Fruit fly (Drosophila melanogaster) whole organism, prepupa: Measurements from ENCODE around the gene Task7.

Experiments used
- Blimp-1 ChIP-seq: fragments of 200-800 bp; sonication (Bioruptor generic); optimal IDR thresholded peaks from 3 replicates; lab custom pipeline; 2017; ENCODE audit warnings: missing biosample characterization, missing genetic modification characterization, mild to moderate bottlenecking, moderate library complexity, missing genetic modification reagents
- CG10631 ChIP-seq: fragments of 200-800 bp; sonication (Bioruptor generic); optimal IDR thresholded peaks from 2 replicates; lab custom pipeline; 2016; ENCODE audit warnings: missing biosample characterization, missing genetic modification characterization
- CG11294 ChIP-seq: fragments of 200-800 bp; sonication (Bioruptor generic); IDR thresholded peaks from 2 replicates; pipeline ENCODE4 v1.3.6; 2022; ENCODE audit warnings: missing biosample characterization, missing genetic modification characterization
- CG11902 ChIP-seq: fragments of 200-800 bp; sonication (Bioruptor generic); optimal IDR thresholded peaks from 3 replicates; lab custom pipeline; 2016; ENCODE audit warnings: missing biosample characterization, missing genetic modification characterization
- CG15336 ChIP-seq: fragments of 200-800 bp; sonication (Bioruptor generic); IDR thresholded peaks from 2 replicates; pipeline ENCODE4 v1.3.6; 2022; ENCODE audit warnings: missing biosample characterization, missing genetic modification characterization
- CG16779 ChIP-seq: fragments of 200-800 bp; sonication (Bioruptor generic); optimal IDR thresholded peaks from 3 replicates; lab custom pipeline; 2017; ENCODE audit warnings: missing biosample characterization, mild to moderate bottlenecking, missing genetic modification characterization
- CG3032 ChIP-seq: fragments of 200-800 bp; optimal IDR thresholded peaks from 2 replicates; lab custom pipeline; 2019; ENCODE audit warnings: missing biosample characterization, mild to moderate bottlenecking, missing genetic modification characterization, moderate library complexity
- CG31627 ChIP-seq: fragments of 200-800 bp; sonication (Bioruptor generic); optimal IDR thresholded peaks from 3 replicates; lab custom pipeline; 2016; ENCODE audit warnings: missing biosample characterization, missing genetic modification characterization
- CG32006 ChIP-seq: fragments of 200-800 bp; sonication (Bioruptor generic); optimal IDR thresholded peaks from 3 replicates; lab custom pipeline; 2017; ENCODE audit warnings: missing biosample characterization, mild to moderate bottlenecking, missing genetic modification characterization
- CG34406 ChIP-seq: fragments of 200-800 bp; sonication (Bioruptor generic); optimal IDR thresholded peaks from 3 replicates; lab custom pipeline; 2016; ENCODE audit warnings: missing biosample characterization, missing genetic modification characterization
- CG3919 ChIP-seq: fragments of 200-800 bp; sonication (Bioruptor generic); optimal IDR thresholded peaks from 3 replicates; lab custom pipeline; 2016; ENCODE audit warnings: missing biosample characterization, missing genetic modification characterization
- CG4318 ChIP-seq: fragments of 200-800 bp; sonication (Bioruptor generic); optimal IDR thresholded peaks from 3 replicates; lab custom pipeline; 2017; ENCODE audit warnings: missing biosample characterization, mild to moderate bottlenecking, missing genetic modification characterization
- CG6163 ChIP-seq: fragments of 200-800 bp; sonication (Bioruptor generic); IDR thresholded peaks from 3 replicates; pipeline ENCODE4 v1.3.6; 2022; ENCODE audit warnings: missing biosample characterization, missing genetic modification characterization
- CG6276 ChIP-seq: fragments of 200-800 bp; sonication (Bioruptor generic); optimal IDR thresholded peaks from 2 replicates; lab custom pipeline; 2017; ENCODE audit warnings: missing biosample characterization, mild to moderate bottlenecking, missing genetic modification characterization
- CG6792 ChIP-seq: fragments of 200-800 bp; sonication (Bioruptor generic); optimal IDR thresholded peaks from 3 replicates; lab custom pipeline; 2016; ENCODE audit warnings: missing biosample characterization, missing genetic modification characterization
- CG6854 ChIP-seq: fragments of 200-800 bp; sonication (Bioruptor generic); optimal IDR thresholded peaks from 2 replicates; lab custom pipeline; 2017; ENCODE audit warnings: missing biosample characterization, mild to moderate bottlenecking, missing genetic modification characterization
- CG8119 ChIP-seq: fragments of 200-800 bp; sonication (Bioruptor generic); IDR thresholded peaks from 3 replicates; pipeline ENCODE4 v1.3.6; 2022; ENCODE audit warnings: missing biosample characterization, missing genetic modification characterization
- CG8632 ChIP-seq: fragments of 200-800 bp; sonication (Bioruptor generic); optimal IDR thresholded peaks from 3 replicates; lab custom pipeline; 2016; ENCODE audit warnings: missing biosample characterization, missing genetic modification characterization
- CG9139 ChIP-seq: fragments of 200-800 bp; sonication (Bioruptor generic); optimal IDR thresholded peaks from 3 replicates; lab custom pipeline; 2017; ENCODE audit warnings: missing biosample characterization, mild to moderate bottlenecking, missing genetic modification characterization
- Eip75B ChIP-seq: fragments of 200-800 bp; sonication (Bioruptor generic); optimal IDR thresholded peaks from 3 replicates; lab custom pipeline; 2016; ENCODE audit warnings: missing biosample characterization, missing genetic modification characterization
- Eip78C ChIP-seq: fragments of 200-800 bp; sonication (Bioruptor generic); peaks from one replicate; lab custom pipeline; 2016; ENCODE audit warnings: missing biosample characterization, missing genetic modification characterization
- Eip93F ChIP-seq: fragments of 200-800 bp; sonication (Bioruptor generic); optimal IDR thresholded peaks from 2 replicates; lab custom pipeline; 2016; ENCODE audit warnings: missing biosample characterization, mild to moderate bottlenecking, missing genetic modification characterization
- Ets21C ChIP-seq: fragments of 200-800 bp; sonication (Bioruptor generic); optimal IDR thresholded peaks from 3 replicates; lab custom pipeline; 2016; ENCODE audit warnings: missing biosample characterization, missing genetic modification characterization
- Ets96B ChIP-seq: fragments of 200-800 bp; optimal IDR thresholded peaks from 2 replicates; lab custom pipeline; 2019; ENCODE audit warnings: missing biosample characterization, mild to moderate bottlenecking, missing genetic modification characterization, moderate library complexity
- Gug ChIP-seq: fragments of 200-800 bp; sonication (Bioruptor generic); IDR thresholded peaks from 2 replicates; pipeline ENCODE4 v1.3.6; 2022; ENCODE audit warnings: missing biosample characterization, missing genetic modification characterization
- Hr39 ChIP-seq: fragments of 200-800 bp; sonication (Bioruptor generic); optimal IDR thresholded peaks from 2 replicates; lab custom pipeline; 2016; ENCODE audit warnings: missing biosample characterization, missing genetic modification characterization
- OdsH ChIP-seq: fragments of 200-800 bp; sonication (Bioruptor generic); optimal IDR thresholded peaks from 3 replicates; lab custom pipeline; 2016; ENCODE audit warnings: missing biosample characterization, missing genetic modification characterization
- Sox14 ChIP-seq: fragments of 200-800 bp; sonication (Bioruptor generic); optimal IDR thresholded peaks from 3 replicates; lab custom pipeline; 2016; ENCODE audit warnings: missing biosample characterization, missing genetic modification characterization
- Sox15 ChIP-seq: fragments of 200-800 bp; sonication (Bioruptor generic); optimal IDR thresholded peaks from 3 replicates; lab custom pipeline; 2016; ENCODE audit warnings: missing biosample characterization, missing genetic modification characterization
- acj6 ChIP-seq: fragments of 200-800 bp; sonication (Bioruptor generic); optimal IDR thresholded peaks from 3 replicates; lab custom pipeline; 2016; ENCODE audit warnings: missing biosample characterization, missing genetic modification characterization
- dac ChIP-seq: fragments of 200-800 bp; sonication (Bioruptor generic); optimal IDR thresholded peaks from 2 replicates; lab custom pipeline; 2017; ENCODE audit warnings: missing biosample characterization, mild to moderate bottlenecking, missing genetic modification characterization
- eg ChIP-seq: fragments of 200-800 bp; sonication (Bioruptor generic); IDR thresholded peaks from 3 replicates; pipeline ENCODE4 v1.3.6; 2022; ENCODE audit warnings: missing biosample characterization, missing genetic modification characterization
- esn ChIP-seq: fragments of 200-800 bp; sonication (Bioruptor generic); optimal IDR thresholded peaks from 2 replicates; lab custom pipeline; 2016; ENCODE audit warnings: missing biosample characterization, mild to moderate bottlenecking, missing genetic modification characterization, moderate library complexity
- fd59A ChIP-seq: fragments of 200-800 bp; sonication (Bioruptor generic); optimal IDR thresholded peaks from 2 replicates; lab custom pipeline; 2017; ENCODE audit warnings: missing biosample characterization, mild to moderate bottlenecking, missing genetic modification characterization, missing genetic modification reagents
- fd85E ChIP-seq: fragments of 200-800 bp; sonication (Bioruptor generic); optimal IDR thresholded peaks from 3 replicates; lab custom pipeline; 2016; ENCODE audit warnings: missing biosample characterization, missing genetic modification characterization
- fkh ChIP-seq: fragments of 200-800 bp; sonication (Bioruptor generic); optimal IDR thresholded peaks from 3 replicates; lab custom pipeline; 2017; ENCODE audit warnings: missing biosample characterization, mild to moderate bottlenecking, missing genetic modification characterization, moderate library complexity
- ss ChIP-seq, 2 experiments: fragments of 200-800 bp; sonication (Bioruptor generic); optimal IDR thresholded peaks; 2 replicates in 1 of 2; 3 replicates in 1 of 2; lab custom pipeline; 2017 to 2018; ENCODE audit warnings: mild to moderate bottlenecking in 2 of 2, missing biosample characterization in 2 of 2, missing genetic modification characterization in 2 of 2, moderate library complexity in 1 of 2
- topi ChIP-seq: fragments of 200-800 bp; sonication (Bioruptor generic); optimal IDR thresholded peaks from 3 replicates; lab custom pipeline; 2016; ENCODE audit warnings: missing biosample characterization, missing genetic modification characterization
- vri ChIP-seq: fragments of 200-800 bp; sonication (Bioruptor generic); optimal IDR thresholded peaks from 3 replicates; lab custom pipeline; 2016; ENCODE audit warnings: missing biosample characterization, mild to moderate bottlenecking, missing genetic modification characterization

The Task7 gene

DNA sequence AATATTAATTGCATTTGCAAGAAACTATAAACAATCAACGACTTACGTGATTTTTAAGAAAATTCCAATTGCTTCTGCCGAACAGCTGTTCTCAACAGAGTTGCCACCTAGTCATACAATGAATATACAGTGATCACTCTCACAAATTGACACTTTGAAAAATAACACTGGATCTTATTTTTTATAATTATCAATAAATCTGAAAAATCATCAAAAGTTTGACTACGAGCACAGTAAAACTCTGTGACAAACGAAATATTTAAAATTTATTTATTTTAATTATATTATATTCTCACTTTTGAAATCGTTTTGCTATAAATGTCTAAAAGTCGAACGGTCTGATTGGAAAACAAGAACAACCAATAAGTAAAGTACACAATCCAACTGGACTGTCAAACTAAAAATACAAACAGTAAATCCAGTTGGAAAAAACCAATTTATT lies 12.1 kb downstream of the Task7 start, which contains the start of gene CG34117 (continued):
- TF ChIP-seq CG15336 (GFP tag; lab: Robert Waterston, UW): peak; percentile 71
- TF ChIP-seq CG6163 (GFP tag; lab: Robert Waterston, UW): peak; percentile 86
- peak; percentile 80 for TF ChIP-seq CG31627 (GFP tag; lab: Kevin White, UChicago)
- TF ChIP-seq Ets96B (tag; lab: Kevin White, UChicago): peak; percentile 71
- TF ChIP-seq dac (GFP tag; lab: Kevin White, UChicago): no peak
- TF ChIP-seq CG32006 (GFP tag; lab: Kevin White, UChicago): peak; percentile 61
- TF ChIP-seq CG4318 (GFP tag; lab: Kevin White, UChicago): no peak
- TF ChIP-seq CG6854 (GFP tag; lab: Kevin White, UChicago): peak; percentile 17
- TF ChIP-seq Eip93F (GFP tag; lab: Kevin White, UChicago): peak; percentile 40
- peak; percentile 76 for TF ChIP-seq CG8632
- TF ChIP-seq CG11902 (GFP tag; lab: Kevin White, UChicago): peak; percentile 44
- TF ChIP-seq CG8119 (GFP tag; lab: Robert Waterston, UW): peak; percentile 65; the same call in 2 of the 3 replicates
- peak; percentile 43 for TF ChIP-seq vri (GFP tag; lab: Kevin White, UChicago)
- TF ChIP-seq fd59A (GFP tag; lab: Kevin White, UChicago): no peak
- TF ChIP-seq Gug (GFP tag; lab: Robert Waterston, UW): peak; percentile 61
- peak; percentile 79 for TF ChIP-seq OdsH (GFP tag; lab: Kevin White, UChicago)
- no peak for TF ChIP-seq CG9139 (GFP tag; lab: Kevin White, UChicago)
- peak; percentile 74 for TF ChIP-seq CG6792 (GFP tag; lab: Kevin White, UChicago)
- peak; percentile 18 for TF ChIP-seq CG16779 (tag; lab: Kevin White, UChicago)
- peak; percentile 78 for TF ChIP-seq CG3919 (GFP tag; lab: Kevin White, UChicago)
- TF ChIP-seq Eip78C (GFP tag; lab: Kevin White, UChicago): peak; percentile 83
- TF ChIP-seq topi: peak; percentile 72
- TF ChIP-seq acj6 (GFP tag; lab: Kevin White, UChicago): peak; percentile 76
- peak; percentile 42 for TF ChIP-seq Sox15
- TF ChIP-seq CG3032 (tag; lab: Kevin White, UChicago): peak; percentile 67
- TF ChIP-seq ss (GFP tag; optimal IDR thresholded peaks at IDR 0.05; lab: Kevin White, UChicago): peak; percentile 1 to 28
- peak; percentile 40 for TF ChIP-seq Blimp-1 (GFP tag; lab: Kevin White, UChicago)
- TF ChIP-seq CG34406 (GFP tag; lab: Kevin White, UChicago): peak; percentile 72
- TF ChIP-seq esn: peak; percentile 86

DNA sequence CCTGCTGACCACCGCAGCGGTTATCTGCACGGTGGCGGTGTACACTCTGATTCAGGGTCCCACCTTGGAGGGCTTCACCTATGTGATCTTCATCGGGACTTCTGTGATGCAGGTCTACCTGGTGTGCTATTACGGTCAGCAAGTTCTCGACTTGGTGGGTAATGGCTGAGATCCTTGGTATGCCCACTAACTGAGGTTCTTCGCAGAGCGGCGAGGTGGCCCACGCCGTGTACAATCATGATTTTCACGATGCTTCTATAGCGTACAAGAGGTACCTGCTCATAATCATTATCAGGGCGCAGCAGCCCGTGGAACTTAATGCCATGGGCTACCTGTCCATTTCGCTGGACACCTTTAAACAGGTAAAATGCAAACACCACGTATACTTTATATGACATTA lies 13.0 kb downstream of the Task7 start:
- TF ChIP-seq OdsH (GFP tag; lab: Kevin White, UChicago): no peak
- TF ChIP-seq CG32006 (GFP tag; lab: Kevin White, UChicago): no peak
- TF ChIP-seq Blimp-1 (GFP tag; lab: Kevin White, UChicago): no peak
- no peak for TF ChIP-seq fkh
- no peak for TF ChIP-seq Eip75B (GFP tag; lab: Kevin White, UChicago)
- TF ChIP-seq CG6163 (GFP tag; lab: Robert Waterston, UW): no peak
- no peak for TF ChIP-seq Hr39 (GFP tag; lab: Kevin White, UChicago)

DNA sequence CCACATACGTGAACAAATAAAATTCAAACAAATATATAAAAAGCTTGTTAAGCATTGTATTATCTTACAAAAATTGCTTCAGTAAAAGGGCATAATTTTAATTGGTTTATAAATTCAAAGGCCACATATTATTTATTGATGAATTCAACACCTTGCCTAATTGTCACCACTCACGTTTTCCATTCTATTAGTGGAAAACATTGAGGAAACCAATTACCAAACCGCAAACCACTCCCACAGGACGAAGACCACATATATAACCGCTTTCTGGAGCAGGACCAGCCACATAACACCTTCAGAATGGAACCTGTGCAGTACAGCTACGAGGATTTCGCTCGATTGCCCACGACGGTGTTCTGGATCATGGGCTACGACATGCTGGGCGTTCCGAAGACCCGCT lies 14.2 kb downstream of the Task7 start, which contains the start of gene Or85f:
TSS of gene Or85f (plus strand) at position 301 of the 400 bp plus-strand sequence.
- TF ChIP-seq fd59A (GFP tag; lab: Kevin White, UChicago) (no peak), fkh (no peak), Sox14 (GFP tag; lab: Kevin White, UChicago) (no peak), CG6163 (GFP tag; lab: Robert Waterston, UW) (no peak), CG10631 (GFP tag; lab: Kevin White, UChicago) (no peak), fd85E (GFP tag; lab: Kevin White, UChicago) (no peak), CG6276 (no peak), CG8119 (GFP tag; lab: Robert Waterston, UW) (no peak), topi (no peak), CG6854 (GFP tag; lab: Kevin White, UChicago) (no peak), CG9139 (GFP tag; lab: Kevin White, UChicago) (no peak), Ets21C (GFP tag; lab: Kevin White, UChicago) (no peak), CG11294 (GFP tag; lab: Robert Waterston, UW) (no peak), Gug (GFP tag; lab: Robert Waterston, UW) (no peak), Eip75B (GFP tag; lab: Kevin White, UChicago) (no peak), eg (GFP tag; lab: Robert Waterston, UW) (no peak)
